Fruit fly (Drosophila melanogaster) whole organism, embryonic: ENCODE results near the gene CG15040.

Experiments used
- CG10565 ChIP-seq: fragments of 200-800 bp; sonication (Bioruptor generic); optimal IDR thresholded peaks from 3 replicates; lab custom pipeline; 2016; ENCODE audit warnings: missing biosample characterization, mild to moderate bottlenecking, missing genetic modification characterization
- CG15479 ChIP-seq: fragments of 200-800 bp; sonication (Bioruptor generic); optimal IDR thresholded peaks from 3 replicates; lab custom pipeline; 2019; ENCODE audit warnings: missing biosample characterization, mild to moderate bottlenecking, missing genetic modification characterization, moderate library complexity
- CG4424 ChIP-seq: fragments of 200-800 bp; sonication (Bioruptor generic); optimal IDR thresholded peaks from 3 replicates; lab custom pipeline; 2016; ENCODE audit warnings: missing biosample characterization, missing genetic modification characterization
- CG9932 ChIP-seq: fragments of 200-800 bp; sonication (Bioruptor generic); IDR thresholded peaks from 2 replicates; pipeline ENCODE4 v1.3.6; 2022; ENCODE audit warnings: missing biosample characterization, missing genetic modification characterization
- fd3F ChIP-seq: fragments of 200-800 bp; sonication (Bioruptor generic); optimal IDR thresholded peaks from 2 replicates; lab custom pipeline; 2018; ENCODE audit warnings: missing biosample characterization, mild to moderate bottlenecking, missing genetic modification characterization, moderate library complexity
- mirr ChIP-seq: fragments of 200-800 bp; sonication (Bioruptor generic); optimal IDR thresholded peaks from 3 replicates; lab custom pipeline; 2018; ENCODE audit warnings: missing biosample characterization, mild to moderate bottlenecking, missing genetic modification characterization
- nerfin-1 ChIP-seq: fragments of 200-800 bp; sonication (Bioruptor generic); optimal IDR thresholded peaks from 3 replicates; lab custom pipeline; 2019; ENCODE audit warnings: missing biosample characterization, mild to moderate bottlenecking, missing genetic modification characterization, moderate library complexity
- ranshi ChIP-seq: fragments of 200-800 bp; sonication (Bioruptor generic); IDR thresholded peaks from 2 replicates; pipeline ENCODE4 v1.3.6; 2022; ENCODE audit warnings: missing biosample characterization, missing genetic modification characterization
- trh ChIP-seq: fragments of 200-800 bp; sonication (Bioruptor generic); optimal IDR thresholded peaks from 2 replicates; lab custom pipeline; 2016; ENCODE audit warnings: missing biosample characterization, missing genetic modification characterization

DNA sequence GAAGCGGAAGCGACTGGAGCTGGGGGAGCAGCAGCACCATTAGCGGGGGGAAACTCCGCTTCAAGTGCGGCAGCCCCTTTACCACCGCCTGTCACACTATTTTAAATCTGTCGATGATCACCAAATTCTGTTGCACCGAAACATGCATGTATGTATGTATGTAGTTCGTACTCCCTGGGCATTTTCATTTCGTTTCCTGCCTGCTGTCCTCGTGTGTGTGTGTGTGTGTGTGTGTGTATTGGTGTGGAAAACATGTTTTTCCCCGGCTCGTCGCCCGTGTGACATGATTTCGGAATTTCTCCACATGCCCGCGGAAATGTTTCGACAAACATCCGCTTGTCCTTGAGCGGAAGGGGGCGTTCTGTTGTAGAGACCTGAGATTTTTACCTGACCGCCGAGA, 9.6 kb upstream of the CG15040 start:
- no peak for TF ChIP-seq CG15479
- TF ChIP-seq fd3F (GFP tag; lab: Kevin White, UChicago), result no peak
- TF ChIP-seq mirr, result no peak
- no peak for TF ChIP-seq CG4424 (GFP tag; lab: Kevin White, UChicago)
- TF ChIP-seq nerfin-1 (tag; lab: Kevin White, UChicago), result no peak
- no peak for TF ChIP-seq ranshi (GFP tag; lab: Robert Waterston, UW)
- TF ChIP-seq trh (GFP tag; lab: Kevin White, UChicago), result no peak
- TF ChIP-seq CG9932 (GFP tag; lab: Robert Waterston, UW), result no peak
- TF ChIP-seq CG10565, result no peak
